Fruit fly (Drosophila melanogaster) whole organism, embryonic: ENCODE results near the gene mRpL27.

ENCODE experiments used
- Bgb ChIP-seq: fragments of 200-800 bp; sonication (Bioruptor generic); IDR thresholded peaks from 2 replicates; pipeline ENCODE4 v1.3.6; 2022; ENCODE audit warnings: missing biosample characterization, missing genetic modification characterization; ENCODE audit not compliant: partially characterized antibody
- CG11560 ChIP-seq: fragments of 200-800 bp; sonication (Bioruptor generic); IDR thresholded peaks from 3 replicates; pipeline ENCODE4 v1.3.6; 2022; ENCODE audit warnings: missing biosample characterization, missing genetic modification characterization
- CG12659 ChIP-seq: fragments of 200-800 bp; sonication (Bioruptor generic); optimal IDR thresholded peaks from 3 replicates; lab custom pipeline; 2017; ENCODE audit warnings: mild to moderate bottlenecking, missing biosample characterization, missing genetic modification reagents, missing genetic modification characterization
- CG12942 ChIP-seq: fragments of 200-800 bp; sonication (Bioruptor generic); optimal IDR thresholded peaks from 3 replicates; lab custom pipeline; 2016; ENCODE audit warnings: missing biosample characterization, missing genetic modification characterization
- CG14050 ChIP-seq: fragments of 200-800 bp; sonication (Bioruptor generic); IDR thresholded peaks from 3 replicates; pipeline ENCODE4 v1.3.6; 2022; ENCODE audit warnings: missing biosample characterization, missing genetic modification characterization
- CG14710 ChIP-seq: fragments of 200-800 bp; sonication (Bioruptor generic); optimal IDR thresholded peaks from 3 replicates; lab custom pipeline; 2019; ENCODE audit warnings: missing biosample characterization, mild to moderate bottlenecking, missing genetic modification characterization, moderate library complexity
- CG1529 ChIP-seq: fragments of 200-800 bp; sonication (Bioruptor generic); optimal IDR thresholded peaks from 3 replicates; lab custom pipeline; 2018; ENCODE audit warnings: missing biosample characterization, missing genetic modification characterization
- CG15514 ChIP-seq: fragments of 200-800 bp; sonication (Bioruptor generic); optimal IDR thresholded peaks from 3 replicates; lab custom pipeline; 2017; ENCODE audit warnings: missing biosample characterization, missing genetic modification characterization, mild to moderate bottlenecking, moderate library complexity, missing genetic modification reagents
- CG1603 ChIP-seq: fragments of 200-800 bp; sonication (Bioruptor generic); optimal IDR thresholded peaks from 2 replicates; lab custom pipeline; 2019; ENCODE audit warnings: missing biosample characterization, mild to moderate bottlenecking, missing genetic modification characterization, moderate library complexity
- CG17802 ChIP-seq: fragments of 200-800 bp; sonication (Bioruptor generic); optimal IDR thresholded peaks from 2 replicates; lab custom pipeline; 2018; ENCODE audit warnings: missing biosample characterization, mild to moderate bottlenecking, missing genetic modification characterization, moderate library complexity
- CG17829 ChIP-seq: fragments of 200-800 bp; optimal IDR thresholded peaks from 2 replicates; lab custom pipeline; 2019; ENCODE audit warnings: missing biosample characterization, mild to moderate bottlenecking, missing genetic modification characterization, moderate library complexity
- CG18619 ChIP-seq: fragments of 200-800 bp; sonication (Bioruptor generic); optimal IDR thresholded peaks from 3 replicates; lab custom pipeline; 2017; ENCODE audit warnings: missing biosample characterization, mild to moderate bottlenecking, missing genetic modification characterization
- CG2116 ChIP-seq: fragments of 200-800 bp; sonication (Bioruptor generic); optimal IDR thresholded peaks from 3 replicates; lab custom pipeline; 2018; ENCODE audit warnings: missing biosample characterization, mild to moderate bottlenecking, missing genetic modification characterization
- CG32767 ChIP-seq: fragments of 200-800 bp; sonication (Bioruptor generic); IDR thresholded peaks from 2 replicates; pipeline ENCODE4 v1.3.6; 2022; ENCODE audit warnings: missing biosample characterization, missing genetic modification characterization
- CG34224 ChIP-seq: fragments of 200-800 bp; sonication (Bioruptor generic); IDR thresholded peaks from 3 replicates; pipeline ENCODE4 v1.3.6; 2022; ENCODE audit warnings: missing biosample characterization, missing genetic modification characterization; ENCODE audit not compliant: partially characterized antibody
- CG4617 ChIP-seq: fragments of 200-800 bp; sonication (Bioruptor generic); optimal IDR thresholded peaks from 3 replicates; lab custom pipeline; 2016; ENCODE audit warnings: missing biosample characterization, missing genetic modification characterization, borderline replicate concordance
- CG4730 ChIP-seq: fragments of 200-800 bp; sonication (Bioruptor generic); IDR thresholded peaks from 2 replicates; pipeline ENCODE4 v1.3.6; 2022; ENCODE audit warnings: missing biosample characterization, missing genetic modification characterization
- CG7963 ChIP-seq: fragments of 200-800 bp; sonication (Bioruptor generic); IDR thresholded peaks from 3 replicates; pipeline ENCODE4 v1.3.6; 2022; ENCODE audit warnings: missing biosample characterization, missing genetic modification characterization; ENCODE audit not compliant: partially characterized antibody
- CG8290 ChIP-seq, 3 experiments: fragments of 200-800 bp; sonication (Bioruptor generic); optimal IDR thresholded peaks; 2 replicates each; lab custom pipeline; 2016 to 2019; ENCODE audit warnings: missing biosample characterization in 3 of 3, missing genetic modification characterization in 3 of 3, mild to moderate bottlenecking in 2 of 3, moderate library complexity in 1 of 3
- CG8388 ChIP-seq: fragments of 200-800 bp; sonication (Bioruptor generic); optimal IDR thresholded peaks from 2 replicates; lab custom pipeline; 2019; ENCODE audit warnings: missing biosample characterization, mild to moderate bottlenecking, missing genetic modification characterization, moderate library complexity
- CG9215 ChIP-seq: fragments of 200-800 bp; sonication (Bioruptor generic); IDR thresholded peaks from 2 replicates; pipeline ENCODE4 v1.3.6; 2022; ENCODE audit warnings: missing biosample characterization, missing genetic modification characterization
- CG9797 ChIP-seq: fragments of 200-800 bp; sonication (Bioruptor generic); optimal IDR thresholded peaks from 3 replicates; lab custom pipeline; 2018; ENCODE audit warnings: missing biosample characterization, mild to moderate bottlenecking, missing genetic modification characterization
- Dll ChIP-seq: fragments of 200-800 bp; sonication (Bioruptor generic); IDR thresholded peaks from 4 replicates; pipeline ENCODE4 v1.3.6; 2022; ENCODE audit warnings: missing biosample characterization, missing genetic modification characterization; ENCODE audit not compliant: partially characterized antibody
- Dref ChIP-seq: fragments of 200-800 bp; sonication (Bioruptor generic); IDR thresholded peaks from 2 replicates; pipeline ENCODE4 v1.3.6; 2022; ENCODE audit warnings: missing biosample characterization, missing genetic modification characterization
- ERR ChIP-seq: fragments of 200-800 bp; sonication (Bioruptor generic); optimal IDR thresholded peaks from 2 replicates; lab custom pipeline; 2016; ENCODE audit warnings: missing biosample characterization, missing genetic modification characterization
- Elba2 ChIP-seq: fragments of 200-800 bp; sonication (Bioruptor generic); optimal IDR thresholded peaks from 3 replicates; lab custom pipeline; 2016; ENCODE audit warnings: missing biosample characterization, missing genetic modification characterization
- Hmr ChIP-seq: fragments of 200-800 bp; sonication (Bioruptor generic); optimal IDR thresholded peaks from 3 replicates; lab custom pipeline; 2017; ENCODE audit warnings: mild to moderate bottlenecking, missing biosample characterization, missing genetic modification reagents, missing genetic modification characterization
- Jarid2 ChIP-seq: fragments of 200-800 bp; sonication (Bioruptor generic); optimal IDR thresholded peaks from 3 replicates; lab custom pipeline; 2017; ENCODE audit warnings: mild to moderate bottlenecking, missing biosample characterization, missing genetic modification reagents, missing genetic modification characterization
- MBD-R2 ChIP-seq: fragments of 200-800 bp; sonication (Bioruptor generic); IDR thresholded peaks from 2 replicates; pipeline ENCODE4 v1.3.6; 2022; ENCODE audit warnings: missing biosample characterization, missing genetic modification characterization
- Pdp1 ChIP-seq, 2 experiments: fragments of 200-800 bp; sonication (Bioruptor generic); optimal IDR thresholded peaks; 3 replicates each; lab custom pipeline; 2016; ENCODE audit warnings: missing biosample characterization in 2 of 2, missing genetic modification characterization in 2 of 2, mild to moderate bottlenecking in 1 of 2, moderate library complexity in 1 of 2
- Sry-δ ChIP-seq: fragments of 200-800 bp; sonication (Bioruptor generic); optimal IDR thresholded peaks from 2 replicates; lab custom pipeline; 2016; ENCODE audit warnings: missing biosample characterization, missing genetic modification characterization
- Stat92E ChIP-seq, 3 experiments: fragments of >200 bp in 2 of 3; fragments of 200-800 bp in 1 of 3; sonication (Bioruptor generic) in 1 of 3; optimal IDR thresholded peaks; 2 replicates each; lab custom pipeline; 2017 to 2019; ENCODE audit warnings: missing biosample characterization in 3 of 3, missing genetic modification characterization in 3 of 3, mild to moderate bottlenecking in 1 of 3, moderate library complexity in 1 of 3
- amos ChIP-seq: fragments of 200-800 bp; sonication (Bioruptor generic); IDR thresholded peaks from 2 replicates; pipeline ENCODE4 v1.3.6; 2022; ENCODE audit warnings: missing biosample characterization, missing genetic modification characterization; ENCODE audit not compliant: partially characterized antibody
- ato ChIP-seq: fragments of 200-800 bp; sonication (Bioruptor generic); IDR thresholded peaks from 2 replicates; pipeline ENCODE4 v1.3.6; 2022; ENCODE audit warnings: missing biosample characterization, missing genetic modification characterization; ENCODE audit not compliant: partially characterized antibody
- cad ChIP-seq: fragments of >200 bp; optimal IDR thresholded peaks from 2 replicates; lab custom pipeline; 2017; ENCODE audit warnings: missing biosample characterization, missing genetic modification characterization
- chinmo ChIP-seq: fragments of 200-800 bp; sonication (Bioruptor generic); IDR thresholded peaks from 4 replicates; pipeline ENCODE4 v1.3.6; 2022; ENCODE audit warnings: missing biosample characterization, missing genetic modification characterization; ENCODE audit not compliant: partially characterized antibody
- cwo ChIP-seq: fragments of 200-800 bp; sonication (Bioruptor generic); optimal IDR thresholded peaks from 3 replicates; lab custom pipeline; 2017; ENCODE audit warnings: missing biosample characterization, missing genetic modification characterization, mild to moderate bottlenecking, moderate library complexity, missing genetic modification reagents
- dm ChIP-seq: fragments of 200-800 bp; sonication (Bioruptor generic); optimal IDR thresholded peaks from 3 replicates; lab custom pipeline; 2016; ENCODE audit warnings: missing biosample characterization, missing genetic modification characterization
- inv ChIP-seq: fragments of 200-800 bp; sonication (Bioruptor generic); IDR thresholded peaks from 2 replicates; pipeline ENCODE4 v1.3.6; 2022; ENCODE audit warnings: missing biosample characterization, missing genetic modification characterization; ENCODE audit not compliant: partially characterized antibody
- mirr ChIP-seq: fragments of 200-800 bp; sonication (Bioruptor generic); optimal IDR thresholded peaks from 3 replicates; lab custom pipeline; 2018; ENCODE audit warnings: missing biosample characterization, mild to moderate bottlenecking, missing genetic modification characterization
- peb ChIP-seq: fragments of 200-800 bp; sonication (Bioruptor generic); IDR thresholded peaks from 2 replicates; pipeline ENCODE4 v1.3.6; 2022; ENCODE audit warnings: missing biosample characterization, missing genetic modification characterization
- prd ChIP-seq, 3 experiments: fragments of >200 bp in 2 of 3; fragments of 200-800 bp in 1 of 3; sonication (Bioruptor generic) in 1 of 3; optimal IDR thresholded peaks in 2 of 3; IDR thresholded peaks in 1 of 3; 2 replicates in 2 of 3; 3 replicates in 1 of 3; pipeline versions ENCODE4 v1.3.6 to Lab custom; 2017 to 2022; ENCODE audit warnings: missing biosample characterization in 1 of 3, missing genetic modification characterization in 1 of 3
- shn ChIP-seq: fragments of 200-800 bp; sonication (Bioruptor generic); optimal IDR thresholded peaks from 3 replicates; lab custom pipeline; 2016; ENCODE audit warnings: missing biosample characterization, missing genetic modification characterization
- stwl ChIP-seq: fragments of 200-800 bp; sonication (Bioruptor generic); optimal IDR thresholded peaks from 3 replicates; lab custom pipeline; 2018; ENCODE audit warnings: missing biosample characterization, mild to moderate bottlenecking, missing genetic modification characterization, moderate library complexity
- tgo ChIP-seq: fragments of 200-800 bp; sonication (Bioruptor generic); IDR thresholded peaks from 3 replicates; pipeline ENCODE4 v1.3.6; 2022; ENCODE audit warnings: missing biosample characterization, missing genetic modification characterization

The mRpL27 gene

dm6 chr2L:4448582-4449016 is 10.8 kb downstream of the mRpL27 start, which contains the start of gene MFS18 (continued):
- TF ChIP-seq CG14050 (GFP tag; lab: Robert Waterston, UW), result peak; percentile 98
- TF ChIP-seq cad (GFP tag; lab: Kevin White, UChicago), result no peak
- peak; percentile 97 for TF ChIP-seq Hmr (GFP tag; lab: Kevin White, UChicago)
- peak; percentile 99 for TF ChIP-seq peb (GFP tag; lab: Robert Waterston, UW)
- peak; percentile 74; the same call in 2 of the 3 replicates for TF ChIP-seq CG34224 (GFP tag; lab: Robert Waterston, UW)
- TF ChIP-seq CG1529 (GFP tag; lab: Kevin White, UChicago), result peak; percentile 92
- TF ChIP-seq Stat92E (GFP tag; optimal IDR thresholded peaks at IDR 0.05; lab: Kevin White, UChicago), result peak in 1 of 3 experiments; percentile 96

- TF ChIP-seq tgo (GFP tag; lab: Robert Waterston, UW) (no peak), CG12942 (GFP tag; lab: Kevin White, UChicago) (no peak), Pdp1 (GFP tag; optimal IDR thresholded peaks at IDR 0.05; lab: Kevin White, UChicago) (peak in 1 of 2 experiments; percentile 30), MBD-R2 (GFP tag; lab: Robert Waterston, UW) (peak; percentile 84), cwo (peak; percentile 45), chinmo (0 out of 4 replicates have a peak, but pooled peaks have one; percentile 61), CG15514 (GFP tag; lab: Kevin White, UChicago) (peak; percentile 51), Jarid2 (GFP tag; lab: Kevin White, UChicago) (no peak), Bgb (GFP tag; lab: Robert Waterston, UW) (peak; percentile 82), CG9215 (GFP tag; lab: Robert Waterston, UW) (no peak), CG1603 (tag; lab: Kevin White, UChicago) (peak; percentile 94), dm (GFP tag; lab: Kevin White, UChicago) (peak; percentile 89), stwl (peak; percentile 88), ato (GFP tag; lab: Robert Waterston, UW) (peak; percentile 82), CG4617 (GFP tag; lab: Kevin White, UChicago) (peak; percentile 86), CG17829 (tag; lab: Kevin White, UChicago) (peak; percentile 49), Elba2 (peak; percentile 56), ERR (GFP tag; lab: Kevin White, UChicago) (no peak), CG11560 (peak; percentile 60; the same call in 1 of the 3 replicates), CG9797 (GFP tag; lab: Kevin White, UChicago) (peak; percentile 71), CG4730 (GFP tag; lab: Robert Waterston, UW) (no peak), prd (optimal IDR thresholded peaks at IDR 0.05; lab: Kevin White, UChicago) (no peak), prd (GFP tag; IDR thresholded peaks at IDR 0.05; lab: Robert Waterston, UW) (no peak), mirr (GFP tag; lab: Kevin White, UChicago) (peak; percentile 14), CG12659 (peak; percentile 49), CG2116 (GFP tag; lab: Kevin White, UChicago) (peak; percentile 68), CG8388 (GFP tag; lab: Kevin White, UChicago) (no peak), CG32767 (GFP tag; lab: Robert Waterston, UW) (peak; percentile 22; the same call in 1 of the 2 replicates), CG8290 (GFP tag; optimal IDR thresholded peaks at IDR 0.05; lab: Kevin White, UChicago) (no peak), CG8290 (tag; optimal IDR thresholded peaks at IDR 0.05; lab: Kevin White, UChicago) (peak in 1 of 2 experiments; percentile 50), CG14710 (tag; lab: Kevin White, UChicago) (peak; percentile 55), shn (GFP tag; lab: Kevin White, UChicago) (no peak), CG18619 (no peak), Sry-δ (peak; percentile 61), Dref (GFP tag; lab: Robert Waterston, UW) (peak; percentile 86), inv (GFP tag; lab: Robert Waterston, UW) (peak; percentile 48; the same call in 1 of the 2 replicates), Dll (GFP tag; lab: Robert Waterston, UW) (peak; percentile 65; the same call in 2 of the 4 replicates), CG17802 (no peak), amos (GFP tag; lab: Robert Waterston, UW) (peak; percentile 68; the same call in 1 of the 2 replicates), CG7963 (GFP tag; lab: Robert Waterston, UW) (peak; percentile 83)
Observed at dm6 chr2L:4444457-4444856, 15.0 kb downstream of the mRpL27 start, which contains the start of the genes morgue and Elp3. TSS of gene morgue (minus strand) at chr2L:4444680. TSS of gene Elp3 (plus strand) at chr2L:4444732.
